Fruit fly (Drosophila melanogaster): ENCODE measurements around the gene Plp.

Gene Plp

DNA sequence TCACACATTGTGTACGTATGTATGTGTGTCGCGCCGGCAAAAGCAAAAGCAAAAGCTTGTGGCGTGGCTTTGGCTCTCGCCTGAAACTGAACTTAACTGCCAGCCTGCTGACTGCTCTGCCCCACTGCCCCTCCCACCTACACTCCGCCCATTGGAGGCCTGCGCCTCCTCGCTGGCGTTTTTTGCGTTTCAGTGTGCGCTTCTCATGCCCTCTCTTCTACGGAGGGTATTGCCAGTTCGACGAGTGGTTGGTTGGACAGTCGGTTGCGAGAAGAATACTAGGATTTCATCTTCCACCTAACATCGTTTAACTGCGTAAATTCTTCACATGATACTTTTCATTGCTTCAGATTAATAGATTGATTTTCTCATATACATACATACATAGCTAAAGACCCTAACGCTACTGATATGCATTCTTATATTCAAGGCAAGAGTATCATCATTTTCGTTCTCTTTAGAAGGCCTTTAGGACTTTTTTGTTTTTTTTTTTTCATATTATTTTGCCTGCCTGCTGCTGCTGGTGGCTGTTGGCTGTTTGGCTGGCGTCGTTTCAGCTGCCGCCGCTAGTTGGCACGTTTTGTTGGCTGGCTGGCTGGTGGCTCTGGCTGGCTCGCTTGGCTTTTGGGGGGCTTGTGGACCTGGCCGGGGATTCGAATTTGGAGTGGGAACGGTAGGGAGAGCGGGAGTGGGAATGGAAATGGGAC, 10.5 kb upstream of the Plp start (continued):
- TF ChIP-seq Dip3 (GFP tag; optimal IDR thresholded peaks at IDR 0.05) (peak; percentile 38), da (GFP tag; optimal IDR thresholded peaks at IDR 0.05) (no peak), CG13287 (GFP tag; IDR thresholded peaks at IDR 0.05; ENCODE audit: partially characterized antibody) (0 out of 2 replicates have a peak, but pooled peaks have one; percentile 3), prd (optimal IDR thresholded peaks at IDR 0.05) (no peak), prd (GFP tag; IDR thresholded peaks at IDR 0.05) (peak; percentile 72; the same call in 2 of the 3 replicates), CG18476 (GFP tag; optimal IDR thresholded peaks at IDR 0.05) (no peak), C15 (GFP tag; IDR thresholded peaks at IDR 0.05) (no peak), TFAM (GFP tag; optimal IDR thresholded peaks at IDR 0.05) (no peak), bbx (GFP tag; IDR thresholded peaks at IDR 0.05; ENCODE audit: partially characterized antibody) (no peak), bab2 (GFP tag; optimal IDR thresholded peaks at IDR 0.05) (peak; percentile 41), CG8478 (optimal IDR thresholded peaks at IDR 0.05) (no peak), CG30020 (tag; optimal IDR thresholded peaks at IDR 0.05) (no peak), Ptx1 (GFP tag; IDR thresholded peaks at IDR 0.05) (peak; percentile 79), CG10431 (GFP tag; optimal IDR thresholded peaks at IDR 0.05) (no peak), cg (GFP tag; optimal IDR thresholded peaks at IDR 0.05) (no peak), vfl (GFP tag; optimal IDR thresholded peaks at IDR 0.05) (peak; percentile 46), schlank (tag; optimal IDR thresholded peaks at IDR 0.05) (no peak), ap (GFP tag; IDR thresholded peaks at IDR 0.05) (peak; percentile 28; the same call in 1 of the 2 replicates), her (GFP tag; optimal IDR thresholded peaks at IDR 0.05) (peak; percentile 49), CG6689 (GFP tag; IDR thresholded peaks at IDR 0.05) (peak; percentile 53), kni (GFP tag; optimal IDR thresholded peaks at IDR 0.05) (no peak), CG1233 (GFP tag; optimal IDR thresholded peaks at IDR 0.05) (no peak), disco-r (GFP tag; optimal IDR thresholded peaks at IDR 0.05) (no peak), Lpt (GFP tag; optimal IDR thresholded peaks at IDR 0.05) (no peak), gfzf (GFP tag; optimal IDR thresholded peaks at IDR 0.05) (no peak), D19A (tag; optimal IDR thresholded peaks at IDR 0.05) (peak; percentile 95), Lhr (GFP tag; optimal IDR thresholded peaks at IDR 0.05) (no peak), Kr (GFP tag; optimal IDR thresholded peaks at IDR 0.05) (no peak), gcm (GFP tag; optimal IDR thresholded peaks at IDR 0.05) (peak; percentile 6), Hey (tag; optimal IDR thresholded peaks at IDR 0.05) (no peak), Ets97D (GFP tag; optimal IDR thresholded peaks at IDR 0.05) (peak; percentile 2), CG4707 (GFP tag; optimal IDR thresholded peaks at IDR 0.05) (no peak), Atf3 (GFP tag; optimal IDR thresholded peaks at IDR 0.05) (no peak), emc (GFP tag; optimal IDR thresholded peaks at IDR 0.05) (peak; percentile 21), corto (GFP tag; optimal IDR thresholded peaks at IDR 0.05) (peak; percentile 55), Fer3 (tag; optimal IDR thresholded peaks at IDR 0.05) (peak; percentile 42), CG15011 (GFP tag; optimal IDR thresholded peaks at IDR 0.05) (peak; percentile 34), dan (GFP tag; IDR thresholded peaks at IDR 0.05) (no peak), Six4 (GFP tag; optimal IDR thresholded peaks at IDR 0.05) (no peak), CG13123 (GFP tag; optimal IDR thresholded peaks at IDR 0.05) (no peak), Max (GFP tag; optimal IDR thresholded peaks at IDR 0.05) (no peak), CG30403 (GFP tag; optimal IDR thresholded peaks at IDR 0.05) (peak; percentile 74), CG7745 (tag; optimal IDR thresholded peaks at IDR 0.05) (no peak), CG31224 (GFP tag; IDR thresholded peaks at IDR 0.05) (no peak), CG8924 (tag; optimal IDR thresholded peaks at IDR 0.05) (peak; percentile 37), hbn (GFP tag; IDR thresholded peaks at IDR 0.05; ENCODE audit: partially characterized antibody) (no peak; the same call in 1 of the 2 replicates), CG6254 (GFP tag; optimal IDR thresholded peaks at IDR 0.05) (no peak), CG7963 (GFP tag; IDR thresholded peaks at IDR 0.05; ENCODE audit: partially characterized antibody) (no peak), Oli (tag; optimal IDR thresholded peaks at IDR 0.05) (peak; percentile 66), fd102C (GFP tag; optimal IDR thresholded peaks at IDR 0.05) (no peak)

Measured in whole organism, embryonic.